Fruit fly (Drosophila melanogaster) whole organism, embryonic: ENCODE data around the gene CG43750.
A peak's percentile ranks its signal among the peaks of the same experiment; 100 is the strongest.

Experiments
- Abd-B ChIP-seq: fragments of 200-800 bp; sonication (Bioruptor generic); optimal IDR thresholded peaks from 2 replicates; lab custom pipeline; 2018; ENCODE audit warnings: missing biosample characterization, mild to moderate bottlenecking, missing genetic modification characterization, moderate library complexity
- CG11247 ChIP-seq: fragments of 200-800 bp; sonication (Bioruptor generic); IDR thresholded peaks from 2 replicates; pipeline ENCODE4 v1.3.6; 2022; ENCODE audit warnings: missing biosample characterization, missing genetic modification characterization
- CG11696 ChIP-seq: fragments of 200-800 bp; sonication (Bioruptor generic); IDR thresholded peaks from 2 replicates; pipeline ENCODE4 v1.3.6; 2022; ENCODE audit warnings: missing biosample characterization, missing genetic modification characterization
- CG12236 ChIP-seq: fragments of 200-800 bp; sonication (Bioruptor generic); optimal IDR thresholded peaks from 2 replicates; lab custom pipeline; 2016; ENCODE audit warnings: missing biosample characterization, missing genetic modification characterization
- CG12391 ChIP-seq: fragments of 200-800 bp; sonication (Bioruptor generic); optimal IDR thresholded peaks from 3 replicates; lab custom pipeline; 2018; ENCODE audit warnings: missing biosample characterization, mild to moderate bottlenecking, missing genetic modification characterization, moderate library complexity
- CG13624 ChIP-seq: fragments of 200-800 bp; sonication (Bioruptor generic); optimal IDR thresholded peaks from 2 replicates; lab custom pipeline; 2016; ENCODE audit warnings: missing biosample characterization, missing genetic modification characterization
- CG14965 ChIP-seq: fragments of 200-800 bp; sonication (Bioruptor generic); optimal IDR thresholded peaks from 2 replicates; lab custom pipeline; 2016; ENCODE audit warnings: missing biosample characterization, missing genetic modification characterization, borderline replicate concordance
- CG15479 ChIP-seq: fragments of 200-800 bp; sonication (Bioruptor generic); optimal IDR thresholded peaks from 3 replicates; lab custom pipeline; 2019; ENCODE audit warnings: missing biosample characterization, mild to moderate bottlenecking, missing genetic modification characterization, moderate library complexity
- CG1602 ChIP-seq: fragments of 200-800 bp; sonication (Bioruptor generic); optimal IDR thresholded peaks from 3 replicates; lab custom pipeline; 2016; ENCODE audit warnings: missing biosample characterization, missing genetic modification characterization
- CG17568 ChIP-seq: fragments of 200-800 bp; sonication (Bioruptor generic); optimal IDR thresholded peaks from 2 replicates; lab custom pipeline; 2018; ENCODE audit warnings: missing biosample characterization, mild to moderate bottlenecking, missing genetic modification characterization, moderate library complexity
- CG17802 ChIP-seq: fragments of 200-800 bp; sonication (Bioruptor generic); optimal IDR thresholded peaks from 2 replicates; lab custom pipeline; 2018; ENCODE audit warnings: missing biosample characterization, mild to moderate bottlenecking, missing genetic modification characterization, moderate library complexity
- CG1832 ChIP-seq: fragments of 200-800 bp; sonication (Bioruptor generic); optimal IDR thresholded peaks from 2 replicates; lab custom pipeline; 2017; ENCODE audit warnings: missing biosample characterization, mild to moderate bottlenecking, missing genetic modification characterization, inconsistent platforms
- CG18599 ChIP-seq: fragments of 200-800 bp; sonication (Bioruptor generic); optimal IDR thresholded peaks from 3 replicates; lab custom pipeline; 2017; ENCODE audit warnings: missing biosample characterization, missing genetic modification characterization, mild to moderate bottlenecking, moderate library complexity, missing genetic modification reagents
- CG2199 ChIP-seq: fragments of 200-800 bp; sonication (Bioruptor generic); IDR thresholded peaks from 3 replicates; pipeline ENCODE4 v1.3.6; 2022; ENCODE audit warnings: missing biosample characterization, missing genetic modification characterization
- CG30403 ChIP-seq: fragments of 200-800 bp; sonication (Bioruptor generic); optimal IDR thresholded peaks from 3 replicates; lab custom pipeline; 2016; ENCODE audit warnings: missing biosample characterization, missing genetic modification characterization
- CG31365 ChIP-seq: fragments of 200-800 bp; sonication (Bioruptor generic); optimal IDR thresholded peaks from 2 replicates; lab custom pipeline; 2018; ENCODE audit warnings: missing biosample characterization, mild to moderate bottlenecking, missing genetic modification characterization
- CG3407 ChIP-seq: fragments of 200-800 bp; sonication (Bioruptor generic); optimal IDR thresholded peaks from 2 replicates; lab custom pipeline; 2018; ENCODE audit warnings: missing biosample characterization, mild to moderate bottlenecking, missing genetic modification characterization
- CG34422 ChIP-seq: fragments of 200-800 bp; sonication (Bioruptor generic); IDR thresholded peaks from 3 replicates; pipeline ENCODE4 v1.3.6; 2022; ENCODE audit warnings: missing biosample characterization, missing genetic modification characterization
- CG42726 ChIP-seq: fragments of 200-800 bp; sonication (Bioruptor generic); IDR thresholded peaks from 2 replicates; pipeline ENCODE4 v1.3.6; 2022; ENCODE audit warnings: missing biosample characterization, missing genetic modification characterization; ENCODE audit not compliant: partially characterized antibody
- CG6254 ChIP-seq: fragments of 200-800 bp; sonication (Bioruptor generic); optimal IDR thresholded peaks from 3 replicates; lab custom pipeline; 2017; ENCODE audit warnings: mild to moderate bottlenecking, missing biosample characterization, missing genetic modification reagents, missing genetic modification characterization
- CG7271 ChIP-seq: fragments of 200-800 bp; sonication (Bioruptor generic); optimal IDR thresholded peaks from 2 replicates; lab custom pipeline; 2018; ENCODE audit warnings: missing biosample characterization, mild to moderate bottlenecking, missing genetic modification characterization, moderate library complexity
- CG8089 ChIP-seq: fragments of 200-800 bp; sonication (Bioruptor generic); optimal IDR thresholded peaks from 3 replicates; lab custom pipeline; 2016; ENCODE audit warnings: missing biosample characterization, missing genetic modification characterization
- CG8478 ChIP-seq: fragments of >200 bp; optimal IDR thresholded peaks from 2 replicates; lab custom pipeline; 2018
- CoRest ChIP-seq: fragments of 200-800 bp; sonication (Bioruptor generic); optimal IDR thresholded peaks from 3 replicates; lab custom pipeline; 2018; ENCODE audit warnings: missing biosample characterization, mild to moderate bottlenecking, missing genetic modification characterization, moderate library complexity
- Dref ChIP-seq: fragments of 200-800 bp; sonication (Bioruptor generic); IDR thresholded peaks from 2 replicates; pipeline ENCODE4 v1.3.6; 2022; ENCODE audit warnings: missing biosample characterization, missing genetic modification characterization
- Gug ChIP-seq: fragments of 200-800 bp; sonication (Bioruptor generic); IDR thresholded peaks from 4 replicates; pipeline ENCODE4 v1.3.6; 2022; ENCODE audit warnings: missing biosample characterization, missing genetic modification characterization
- Hey ChIP-seq: fragments of 200-800 bp; sonication (Bioruptor generic); optimal IDR thresholded peaks from 3 replicates; lab custom pipeline; 2018; ENCODE audit warnings: missing biosample characterization, mild to moderate bottlenecking, missing genetic modification characterization
- HmgD ChIP-seq: fragments of 200-800 bp; sonication (Bioruptor generic); optimal IDR thresholded peaks from 3 replicates; lab custom pipeline; 2016; ENCODE audit warnings: missing biosample characterization, missing genetic modification characterization
- Hsf ChIP-seq: fragments of 200-800 bp; sonication (Bioruptor generic); optimal IDR thresholded peaks from 3 replicates; lab custom pipeline; 2016; ENCODE audit warnings: missing biosample characterization, missing genetic modification characterization
- Kr ChIP-seq: fragments of 200-800 bp; sonication (Bioruptor generic); optimal IDR thresholded peaks from 2 replicates; lab custom pipeline; 2017; ENCODE audit warnings: missing biosample characterization, mild to moderate bottlenecking, missing genetic modification characterization
- MTF-1 ChIP-seq: fragments of 200-800 bp; sonication (Bioruptor generic); optimal IDR thresholded peaks from 2 replicates; lab custom pipeline; 2018; ENCODE audit warnings: missing biosample characterization, mild to moderate bottlenecking, missing genetic modification characterization, borderline replicate concordance
- PHDP ChIP-seq: fragments of 200-800 bp; sonication (Bioruptor generic); optimal IDR thresholded peaks from 3 replicates; lab custom pipeline; 2018; ENCODE audit warnings: missing biosample characterization, mild to moderate bottlenecking, missing genetic modification characterization, moderate library complexity
- Rfx ChIP-seq: fragments of 200-800 bp; sonication (Bioruptor generic); IDR thresholded peaks from 2 replicates; pipeline ENCODE4 v1.3.6; 2022; ENCODE audit warnings: missing biosample characterization, missing genetic modification characterization
- Sin3A ChIP-seq: fragments of >200 bp; optimal IDR thresholded peaks from 2 replicates; lab custom pipeline; 2018
- Sox100B ChIP-seq: fragments of 200-800 bp; sonication (Bioruptor generic); optimal IDR thresholded peaks from 3 replicates; lab custom pipeline; 2018; ENCODE audit warnings: missing biosample characterization, mild to moderate bottlenecking, missing genetic modification characterization
- Vsx1 ChIP-seq: fragments of 200-800 bp; sonication (Bioruptor generic); optimal IDR thresholded peaks from 2 replicates; lab custom pipeline; 2017; ENCODE audit warnings: missing biosample characterization, mild to moderate bottlenecking, missing genetic modification characterization, missing genetic modification reagents
- chif ChIP-seq, 2 experiments: fragments of 200-800 bp; sonication (Bioruptor generic); optimal IDR thresholded peaks; 3 replicates each; lab custom pipeline; 2016; ENCODE audit warnings: missing biosample characterization in 2 of 2, missing genetic modification characterization in 2 of 2
- dimm ChIP-seq: fragments of 200-800 bp; sonication (Bioruptor generic); IDR thresholded peaks from 2 replicates; pipeline ENCODE4 v1.3.6; 2022; ENCODE audit warnings: missing biosample characterization, missing genetic modification characterization
- dpn ChIP-seq, 2 experiments: fragments of 200-800 bp; sonication (Bioruptor generic); optimal IDR thresholded peaks; 3 replicates each; lab custom pipeline; 2016; ENCODE audit warnings: missing biosample characterization in 2 of 2, missing genetic modification characterization in 2 of 2
- ems ChIP-seq: fragments of 200-800 bp; sonication (Bioruptor generic); optimal IDR thresholded peaks from 3 replicates; lab custom pipeline; 2016; ENCODE audit warnings: missing biosample characterization, missing genetic modification characterization
- her ChIP-seq: fragments of 200-800 bp; sonication (Bioruptor generic); optimal IDR thresholded peaks from 2 replicates; lab custom pipeline; 2016; ENCODE audit warnings: missing biosample characterization, missing genetic modification characterization
- ind ChIP-seq: fragments of 200-800 bp; sonication (Bioruptor generic); optimal IDR thresholded peaks from 3 replicates; lab custom pipeline; 2016; ENCODE audit warnings: missing biosample characterization, missing genetic modification characterization
- insv ChIP-seq, 2 experiments: fragments of 200-800 bp; sonication (Bioruptor generic); optimal IDR thresholded peaks; 3 replicates each; lab custom pipeline; 2016 to 2018; ENCODE audit warnings: missing biosample characterization in 2 of 2, missing genetic modification characterization in 2 of 2
- kah ChIP-seq: fragments of 200-800 bp; sonication (Bioruptor generic); optimal IDR thresholded peaks from 2 replicates; lab custom pipeline; 2018; ENCODE audit warnings: missing biosample characterization, mild to moderate bottlenecking, missing genetic modification characterization
- lab ChIP-seq: fragments of 200-800 bp; sonication (Bioruptor generic); optimal IDR thresholded peaks from 3 replicates; lab custom pipeline; 2017; ENCODE audit warnings: missing biosample characterization, missing genetic modification characterization, mild to moderate bottlenecking, moderate library complexity, missing genetic modification reagents
- mam ChIP-seq: fragments of 200-800 bp; sonication (Bioruptor generic); optimal IDR thresholded peaks from 3 replicates; lab custom pipeline; 2016; ENCODE audit warnings: missing biosample characterization, missing genetic modification characterization
- peb ChIP-seq: fragments of 200-800 bp; sonication (Bioruptor generic); IDR thresholded peaks from 2 replicates; pipeline ENCODE4 v1.3.6; 2022; ENCODE audit warnings: missing biosample characterization, missing genetic modification characterization
- ro ChIP-seq: fragments of 200-800 bp; sonication (Bioruptor generic); IDR thresholded peaks from 2 replicates; pipeline ENCODE4 v1.3.6; 2022; ENCODE audit warnings: missing biosample characterization, missing genetic modification characterization
- sna ChIP-seq: fragments of 200-800 bp; sonication (Bioruptor generic); IDR thresholded peaks from 2 replicates; pipeline ENCODE4 v1.3.6; 2022; ENCODE audit warnings: missing biosample characterization, missing genetic modification characterization; ENCODE audit not compliant: partially characterized antibody
- ttk ChIP-seq: fragments of 200-800 bp; sonication (Bioruptor generic); IDR thresholded peaks from 2 replicates; pipeline ENCODE4 v2.1.2; 2022; ENCODE audit warnings: missing biosample characterization, missing genetic modification characterization

CG43750 gene

dm6 chr2L:2433494-2434054 is 43.1 kb upstream of the CG43750 start (continued):
- TF ChIP-seq CG2199 (GFP tag; lab: Robert Waterston, UW) (peak; percentile 53; the same call in 1 of the 3 replicates), lab (peak; percentile 76), CG15479 (no peak), MTF-1 (GFP tag; lab: Kevin White, UChicago) (peak; percentile 51), CG11247 (GFP tag; lab: Robert Waterston, UW) (peak; percentile 73), CG14965 (GFP tag; lab: Kevin White, UChicago) (peak; percentile 36), Sox100B (GFP tag; lab: Kevin White, UChicago) (peak; percentile 83), CoRest (tag; lab: Kevin White, UChicago) (peak; percentile 89), CG34422 (GFP tag; lab: Robert Waterston, UW) (peak; percentile 76), CG6254 (peak; percentile 53), CG13624 (GFP tag; lab: Kevin White, UChicago) (peak; percentile 80), dpn (GFP tag; optimal IDR thresholded peaks at IDR 0.05; lab: Kevin White, UChicago) (peak; percentile 87 to 88), CG17802 (tag; lab: Kevin White, UChicago) (peak; percentile 54), CG17568 (GFP tag; lab: Kevin White, UChicago) (peak; percentile 71), Vsx1 (GFP tag; lab: Kevin White, UChicago) (peak; percentile 41), CG1602 (GFP tag; lab: Kevin White, UChicago) (peak; percentile 79), kah (peak; percentile 63), CG12391 (tag; lab: Kevin White, UChicago) (peak; percentile 80), CG3407 (peak; percentile 72), CG7271 (tag; lab: Kevin White, UChicago) (no peak), Abd-B (GFP tag; lab: Kevin White, UChicago) (peak; percentile 86), CG30403 (GFP tag; lab: Kevin White, UChicago) (peak; percentile 87), CG1832 (GFP tag; lab: Kevin White, UChicago) (no peak), mam (peak; percentile 74), CG12236 (GFP tag; lab: Kevin White, UChicago) (peak; percentile 72), PHDP (tag; lab: Kevin White, UChicago) (peak; percentile 83), CG8089 (GFP tag; lab: Kevin White, UChicago) (peak; percentile 75), CG42726 (GFP tag; lab: Robert Waterston, UW) (no peak), CG18599 (GFP tag; lab: Kevin White, UChicago) (peak; percentile 60), CG8478 (lab: Kevin White, UChicago) (no peak), Gug (GFP tag; lab: Robert Waterston, UW) (peak; percentile 68; the same call in 3 of the 4 replicates), sna (no peak), CG11696 (GFP tag; lab: Robert Waterston, UW) (peak; percentile 48), Kr (GFP tag; lab: Kevin White, UChicago) (no peak), her (GFP tag; lab: Kevin White, UChicago) (peak; percentile 76), Rfx (GFP tag; lab: Robert Waterston, UW) (peak; percentile 83), HmgD (GFP tag; lab: Kevin White, UChicago) (peak; percentile 24), Hsf (GFP tag; lab: Kevin White, UChicago) (peak; percentile 84), Hey (tag; lab: Kevin White, UChicago) (no peak), chif (GFP tag; optimal IDR thresholded peaks at IDR 0.05; lab: Kevin White, UChicago) (peak; percentile 83 to 86), ems (GFP tag; lab: Kevin White, UChicago) (peak; percentile 74), ttk (peak; percentile 89), ind (peak; percentile 80), insv (GFP tag; optimal IDR thresholded peaks at IDR 0.05; lab: Kevin White, UChicago) (no peak), Sin3A (lab: Kevin White, UChicago) (no peak), CG31365 (tag; lab: Kevin White, UChicago) (peak; percentile 34), peb (GFP tag; lab: Robert Waterston, UW) (peak; percentile 79), dimm (GFP tag; lab: Robert Waterston, UW) (peak; percentile 76), ro (peak; percentile 61), Dref (no peak)
